Worm (Caenorhabditis elegans) whole organism, dauer: ENCODE results near the gene ZC376.8.
"Not testable (repeated sequence)": the region's sequence is repeated elsewhere in the genome, so short reads cannot be mapped to it uniquely, and the experiment has no call there.

Experiments used
- unc-62 ChIP-seq: sonication (generic microtip); optimal IDR thresholded peaks from 2 replicates; lab custom pipeline; 2017; ENCODE audit warnings: missing biosample characterization, missing genetic modification reagents, missing genetic modification characterization

ZC376.8 gene

ce11 chrV:14160698-14161097 lies 19.3 kb upstream of the ZC376.8 start, which contains the start of gene cest-1.2:
cest-1.2 (minus strand) TSS chrV:14160862.
- TF ChIP-seq unc-62, result no peak

DNA sequence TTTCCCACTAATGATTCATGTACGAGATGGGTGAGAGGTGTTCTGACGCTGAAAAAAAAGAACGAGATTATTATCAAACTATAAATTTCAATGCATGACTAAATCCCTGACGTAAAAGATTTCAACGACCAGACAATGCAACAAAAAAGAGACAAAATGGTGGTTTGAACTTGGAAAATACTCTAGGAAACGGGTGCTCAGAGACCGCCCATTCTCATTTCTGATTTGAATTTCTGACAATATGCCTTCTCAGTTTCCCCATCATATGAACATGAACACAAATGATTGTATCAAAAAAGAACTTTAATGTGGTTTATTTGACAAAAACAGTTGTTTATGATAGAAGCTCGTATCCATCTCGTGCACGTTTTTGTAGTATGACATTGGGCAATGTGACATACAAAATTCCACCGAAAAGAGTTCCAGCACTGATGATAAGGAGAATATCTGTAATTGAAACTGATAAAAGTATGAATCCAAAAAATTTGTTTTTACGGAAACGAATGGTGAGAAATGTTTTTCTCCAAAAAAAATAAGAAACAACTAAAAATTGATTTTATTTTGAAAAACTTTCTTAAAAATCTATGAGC lies 17.0 kb upstream of the ZC376.8 start, which contains the start of gene srd-26:
Gene srd-26, minus strand, starts transcription at position 51 of the 590 bp plus-strand sequence.
- TF ChIP-seq unc-62, result no peak

- TF ChIP-seq unc-62, result no peak
Observed at ce11 chrV:14165745-14166144, 14.3 kb upstream of the ZC376.8 start.

ce11 chrV:14166630-14167029 lies 13.4 kb upstream of the ZC376.8 start, which contains the start of gene cest-1.1:
cest-1.1 (minus strand) TSS chrV:14166730.
- TF ChIP-seq unc-62, result no peak

DNA sequence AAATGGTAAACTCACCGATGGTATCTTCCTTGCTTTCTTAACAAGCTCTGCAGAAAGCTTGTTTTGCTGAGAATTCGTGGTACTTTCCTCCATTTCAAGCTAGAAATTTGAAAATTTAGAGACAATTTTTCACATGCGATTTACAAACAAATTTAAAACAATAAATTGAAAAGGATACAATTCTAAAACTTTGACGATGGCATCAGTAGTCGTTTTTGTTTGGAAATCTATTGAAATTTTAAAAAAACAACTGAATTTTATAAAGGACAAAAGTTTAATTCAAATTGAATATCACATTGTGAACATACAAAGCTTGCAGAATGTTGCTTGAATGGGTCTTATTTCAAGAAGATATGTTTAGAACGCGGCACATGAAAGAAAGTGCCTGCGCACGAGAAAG lies 12.4 kb upstream of the ZC376.8 start, which contains the start of gene ocam-1:
Gene ocam-1, minus strand, starts transcription at position 101 of the 400 bp plus-strand sequence.
- TF ChIP-seq unc-62, result no peak

DNA sequence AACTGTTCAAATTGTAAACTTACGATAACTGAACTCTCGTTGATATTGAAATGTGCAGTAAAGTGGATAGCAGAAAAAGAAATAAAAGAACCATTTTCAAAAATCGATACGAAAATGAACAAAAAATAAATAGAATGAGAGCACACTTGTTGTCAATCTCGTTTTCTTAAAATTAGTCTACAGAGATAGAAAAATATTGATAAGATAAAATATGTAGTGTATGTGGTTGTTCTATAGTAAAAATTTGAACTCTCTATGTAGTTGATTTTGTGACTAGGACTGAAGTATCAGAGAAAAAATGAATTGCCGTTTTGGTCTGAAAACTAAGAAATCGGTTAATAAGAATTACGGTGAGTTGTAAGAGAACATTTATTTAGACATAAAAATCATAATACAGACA lies 8.8 kb upstream of the ZC376.8 start, which contains the start of gene cest-2.1:
Gene cest-2.1, minus strand, starts transcription at position 198 of the 400 bp plus-strand sequence.
- TF ChIP-seq unc-62, result no peak

DNA sequence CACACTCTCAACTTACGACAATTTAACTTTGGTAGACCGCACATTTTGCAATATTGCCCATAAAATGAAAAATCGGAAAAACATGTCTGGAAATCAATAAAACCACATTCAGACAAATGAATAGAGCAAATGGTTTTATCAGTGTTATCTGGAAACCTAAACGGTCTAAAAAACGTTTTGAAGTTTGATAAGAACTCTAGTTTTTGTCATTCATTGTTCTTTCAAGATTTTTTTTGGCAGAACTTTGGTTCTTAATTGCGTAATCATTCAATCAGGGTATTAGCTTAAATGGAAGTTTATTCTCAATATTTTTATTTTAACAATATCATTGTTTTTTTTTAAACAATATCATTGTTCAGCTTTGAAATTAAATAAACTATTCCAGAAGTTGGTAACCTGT lies 4.8 kb upstream of the ZC376.8 start, which contains the start of gene cest-2.2:
Gene cest-2.2, minus strand, starts transcription at position 140 of the 400 bp plus-strand sequence.
- no peak for TF ChIP-seq unc-62

DNA sequence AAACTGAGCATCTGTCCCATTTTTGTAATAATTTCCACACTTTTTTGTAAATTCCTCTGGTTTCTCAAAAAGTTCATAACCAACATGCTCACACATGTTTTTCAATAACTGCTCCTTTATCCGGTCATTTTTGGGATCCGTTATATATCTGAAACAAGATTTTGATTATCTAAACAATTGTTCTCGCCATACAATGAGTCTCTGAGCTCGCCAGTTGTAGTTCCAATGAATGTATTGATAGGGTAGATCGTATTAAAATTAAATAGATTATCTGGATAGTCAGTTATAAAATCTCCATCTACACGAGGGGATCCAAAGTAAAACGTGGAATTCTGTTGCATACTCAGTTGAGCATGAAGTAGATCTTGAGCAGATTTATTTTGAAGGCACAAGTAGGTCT lies 3.5 kb upstream of the ZC376.8 start:
- TF ChIP-seq unc-62, result no peak

DNA sequence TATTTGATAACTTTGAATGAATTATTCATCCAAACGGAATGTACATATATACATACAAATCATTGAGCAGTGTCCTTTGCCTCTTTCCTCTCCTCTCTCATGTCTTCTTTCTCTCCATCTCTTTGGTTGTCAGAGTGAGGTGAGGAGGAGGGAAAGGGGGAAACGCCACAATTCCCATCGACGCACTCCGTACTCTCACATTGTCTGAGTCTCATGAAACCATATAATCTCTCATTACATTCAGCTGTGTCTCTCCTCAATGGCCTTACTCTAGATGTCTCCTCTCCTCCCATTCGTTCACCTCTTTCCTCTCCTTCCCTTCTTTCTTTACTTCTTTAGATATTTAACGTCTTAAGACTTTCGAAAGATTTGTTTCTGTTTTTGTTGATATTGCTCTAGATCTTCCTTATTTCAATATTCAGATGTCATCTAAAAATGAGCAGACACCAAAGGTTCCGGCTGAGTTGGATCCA lies 2.4 kb upstream of the ZC376.8 start, which contains the start of gene ceh-74:
Gene ceh-74, plus strand, starts transcription at position 423 of the 473 bp plus-strand sequence.
- no peak for TF ChIP-seq unc-62

ce11 chrV:14182860-14183259 lies 2.8 kb downstream of the ZC376.8 start, which contains the start of gene cest-2.3:
cest-2.3 (minus strand) TSS chrV:14182960.
- TF ChIP-seq unc-62, result no peak

ce11 chrV:14185438-14185837 lies 5.4 kb downstream of the ZC376.8 start, which contains the start of the genes trm-1 and ints-2:
trm-1 (minus strand) TSS chrV:14185612.
ints-2 (plus strand) TSS chrV:14185686.
- no peak for TF ChIP-seq unc-62

DNA sequence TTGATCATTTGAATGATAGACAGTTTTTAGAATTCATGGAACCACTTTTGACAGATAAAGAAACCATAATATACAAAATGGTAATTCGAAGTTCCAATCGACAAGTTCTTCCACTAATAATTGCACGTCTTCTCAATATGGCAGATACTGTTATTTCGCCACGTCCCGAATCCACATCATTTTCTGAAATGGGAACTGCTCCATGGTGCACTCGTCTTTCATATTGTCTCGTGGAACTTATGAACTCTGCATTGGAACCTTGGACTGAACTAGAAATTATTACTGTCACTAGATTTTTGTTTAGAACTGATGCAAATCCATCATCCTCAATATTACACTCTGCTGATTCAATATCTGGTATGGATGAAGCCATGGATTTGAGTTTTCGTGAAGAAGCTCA lies 7.1 kb downstream of the ZC376.8 start:
- no peak for TF ChIP-seq unc-62

ce11 chrV:14192870-14193269 lies 12.8 kb downstream of the ZC376.8 start:
- TF ChIP-seq unc-62, result no peak

ce11 chrV:14193451-14193850 lies 13.4 kb downstream of the ZC376.8 start, which contains the start of gene atfs-1:
atfs-1 (plus strand) TSS chrV:14193663.
- TF ChIP-seq unc-62, result no peak

DNA sequence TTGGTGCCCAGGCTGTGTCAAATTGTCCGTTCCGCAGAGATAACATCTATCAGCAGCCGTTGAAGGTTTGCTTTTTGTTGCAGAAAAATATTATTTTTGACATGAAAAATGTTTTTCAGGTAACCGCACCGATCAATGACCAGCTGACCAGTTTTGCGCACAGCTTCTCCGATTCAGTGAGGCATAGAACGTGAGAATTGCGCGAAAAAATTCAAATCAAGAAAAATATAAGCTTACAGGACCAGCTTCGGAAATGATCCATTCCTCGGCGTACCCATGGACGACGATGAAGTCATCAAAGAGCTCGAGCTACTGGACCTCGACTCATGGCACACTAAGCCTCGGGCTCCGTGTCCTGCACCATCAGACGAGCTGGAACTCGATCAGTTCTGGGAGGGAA lies 14.5 kb downstream of the ZC376.8 start:
- no peak for TF ChIP-seq unc-62

- no peak for TF ChIP-seq unc-62
Observed at ce11 chrV:14197651-14198050, 17.6 kb downstream of the ZC376.8 start.

DNA sequence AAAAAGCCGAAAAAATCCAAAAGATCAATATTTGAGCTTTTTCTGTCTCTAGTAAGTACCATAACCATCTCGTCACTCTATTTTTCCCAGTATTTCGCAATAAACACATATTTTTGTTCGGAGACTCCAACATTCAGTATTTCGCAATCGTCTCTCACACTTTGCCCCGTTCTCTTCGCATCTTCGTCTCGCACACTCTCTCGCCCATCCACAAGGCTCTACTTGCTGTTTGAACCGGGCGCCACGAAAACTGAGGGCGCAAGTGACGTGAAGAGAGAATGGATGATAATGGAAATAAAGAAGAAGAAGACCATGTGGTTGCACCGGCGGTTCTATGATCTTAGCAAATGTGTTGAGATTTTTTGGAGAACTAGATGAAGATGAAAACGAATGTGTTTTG lies 20.0 kb downstream of the ZC376.8 start:
- no peak for TF ChIP-seq unc-62

DNA sequence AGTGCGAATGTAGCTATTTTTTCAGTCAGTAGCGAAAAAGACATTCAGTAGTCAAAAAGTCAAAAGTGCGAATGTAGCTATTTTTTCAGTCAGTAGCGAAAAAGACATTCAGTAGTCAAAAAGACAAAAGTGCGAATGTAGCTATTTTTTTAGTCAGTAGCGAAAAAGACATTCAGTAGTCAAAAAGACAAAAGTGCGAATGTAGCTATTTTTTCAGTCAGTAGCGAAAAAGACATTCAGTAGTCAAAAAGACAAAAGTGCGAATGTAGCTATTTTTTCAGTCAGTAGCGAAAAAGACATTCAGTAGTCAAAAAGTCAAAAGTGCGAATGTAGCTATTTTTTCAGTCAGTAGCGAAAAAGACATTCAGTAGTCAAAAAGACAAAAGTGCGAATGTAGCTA lies 25.2 kb downstream of the ZC376.8 start, which contains the start of gene T16A9.3:
Gene T16A9.3, plus strand, starts transcription at position 301 of the 400 bp plus-strand sequence.
- TF ChIP-seq unc-62, result not testable (repeated sequence)
